Fruit fly (Drosophila melanogaster) whole organism, embryonic: Measurements from ENCODE around the gene CG6749.

Experiments
- Adf1 ChIP-seq: fragments of 200-800 bp; sonication (Bioruptor generic); IDR thresholded peaks from 2 replicates; pipeline ENCODE4 v1.3.6; 2022; ENCODE audit warnings: missing biosample characterization, missing genetic modification characterization
- Bgb ChIP-seq: fragments of 200-800 bp; sonication (Bioruptor generic); IDR thresholded peaks from 2 replicates; pipeline ENCODE4 v1.3.6; 2022; ENCODE audit warnings: missing biosample characterization, missing genetic modification characterization; ENCODE audit not compliant: partially characterized antibody
- CG11456 ChIP-seq: fragments of 200-800 bp; sonication (Bioruptor generic); IDR thresholded peaks from 3 replicates; pipeline ENCODE4 v1.3.6; 2022; ENCODE audit warnings: missing biosample characterization, missing genetic modification characterization
- CG12299 ChIP-seq: fragments of 200-800 bp; sonication (Bioruptor generic); optimal IDR thresholded peaks from 2 replicates; lab custom pipeline; 2018; ENCODE audit warnings: missing biosample characterization, mild to moderate bottlenecking, missing genetic modification characterization
- CG12769 ChIP-seq: fragments of 200-800 bp; sonication (Bioruptor generic); optimal IDR thresholded peaks from 2 replicates; lab custom pipeline; 2019; ENCODE audit warnings: missing biosample characterization, mild to moderate bottlenecking, missing genetic modification characterization, moderate library complexity
- CG12942 ChIP-seq: fragments of 200-800 bp; sonication (Bioruptor generic); optimal IDR thresholded peaks from 3 replicates; lab custom pipeline; 2016; ENCODE audit warnings: missing biosample characterization, missing genetic modification characterization
- CG14441 ChIP-seq: fragments of 200-800 bp; sonication (Bioruptor generic); IDR thresholded peaks from 2 replicates; pipeline ENCODE4 v1.3.6; 2022; ENCODE audit warnings: missing biosample characterization, missing genetic modification characterization
- CG15011 ChIP-seq: fragments of 200-800 bp; sonication (Bioruptor generic); optimal IDR thresholded peaks from 3 replicates; lab custom pipeline; 2018; ENCODE audit warnings: missing biosample characterization, mild to moderate bottlenecking, missing genetic modification characterization
- CG15073 ChIP-seq: fragments of 200-800 bp; sonication (Bioruptor generic); optimal IDR thresholded peaks from 2 replicates; lab custom pipeline; 2016; ENCODE audit warnings: missing biosample characterization, missing genetic modification characterization
- CG15601 ChIP-seq: fragments of 200-800 bp; sonication (Bioruptor generic); optimal IDR thresholded peaks from 3 replicates; lab custom pipeline; 2019; ENCODE audit warnings: missing biosample characterization, mild to moderate bottlenecking, missing genetic modification characterization, moderate library complexity
- CG16813 ChIP-seq: fragments of 200-800 bp; sonication (Bioruptor generic); IDR thresholded peaks from 3 replicates; pipeline ENCODE4 v1.3.6; 2022; ENCODE audit warnings: missing biosample characterization, missing genetic modification characterization; ENCODE audit not compliant: partially characterized antibody
- CG17568 ChIP-seq: fragments of 200-800 bp; sonication (Bioruptor generic); optimal IDR thresholded peaks from 2 replicates; lab custom pipeline; 2018; ENCODE audit warnings: missing biosample characterization, mild to moderate bottlenecking, missing genetic modification characterization, moderate library complexity
- CG17912 ChIP-seq: fragments of 200-800 bp; sonication (Bioruptor generic); optimal IDR thresholded peaks from 2 replicates; lab custom pipeline; 2018; ENCODE audit warnings: missing biosample characterization, mild to moderate bottlenecking, missing genetic modification characterization
- CG18476 ChIP-seq: fragments of 200-800 bp; sonication (Bioruptor generic); optimal IDR thresholded peaks from 2 replicates; lab custom pipeline; 2016; ENCODE audit warnings: missing biosample characterization, mild to moderate bottlenecking, missing genetic modification characterization
- CG4360 ChIP-seq: fragments of 200-800 bp; sonication (Bioruptor generic); IDR thresholded peaks from 2 replicates; pipeline ENCODE4 v1.3.6; 2022; ENCODE audit warnings: missing biosample characterization, missing genetic modification characterization
- CG7745 ChIP-seq: fragments of 200-800 bp; sonication (Bioruptor generic); optimal IDR thresholded peaks from 2 replicates; lab custom pipeline; 2018; ENCODE audit warnings: missing biosample characterization, mild to moderate bottlenecking, missing genetic modification characterization, moderate library complexity
- CG7987 ChIP-seq: fragments of 200-800 bp; sonication (Bioruptor generic); optimal IDR thresholded peaks from 2 replicates; lab custom pipeline; 2018; ENCODE audit warnings: missing biosample characterization, mild to moderate bottlenecking, missing genetic modification characterization, moderate library complexity
- CTCF ChIP-seq: fragments of 200-800 bp; sonication (Bioruptor generic); optimal IDR thresholded peaks from 2 replicates; lab custom pipeline; 2017; ENCODE audit warnings: missing biosample characterization, mild to moderate bottlenecking, missing genetic modification characterization, moderate library complexity
- CrebB ChIP-seq: fragments of 200-800 bp; sonication (Bioruptor generic); optimal IDR thresholded peaks from 3 replicates; lab custom pipeline; 2018; ENCODE audit warnings: missing biosample characterization, mild to moderate bottlenecking, missing genetic modification characterization
- D19B ChIP-seq: fragments of 200-800 bp; sonication (Bioruptor generic); optimal IDR thresholded peaks from 2 replicates; lab custom pipeline; 2017; ENCODE audit warnings: missing biosample characterization, mild to moderate bottlenecking, missing genetic modification characterization
- Eip74EF ChIP-seq, 2 experiments: fragments of 200-800 bp in 1 of 2; fragments of >200 bp in 1 of 2; sonication (Bioruptor generic) in 1 of 2; optimal IDR thresholded peaks; 2 replicates each; lab custom pipeline; 2017 to 2019; ENCODE audit warnings: missing biosample characterization in 2 of 2, missing genetic modification characterization in 2 of 2, mild to moderate bottlenecking in 1 of 2, moderate library complexity in 1 of 2
- Hmr ChIP-seq: fragments of 200-800 bp; sonication (Bioruptor generic); optimal IDR thresholded peaks from 3 replicates; lab custom pipeline; 2017; ENCODE audit warnings: mild to moderate bottlenecking, missing biosample characterization, missing genetic modification reagents, missing genetic modification characterization
- Hr78 ChIP-seq, 2 experiments: fragments of 200-800 bp in 1 of 2; fragments of >200 bp in 1 of 2; sonication (Bioruptor generic) in 1 of 2; optimal IDR thresholded peaks; 2 replicates each; lab custom pipeline; 2017 to 2019; ENCODE audit warnings: missing biosample characterization in 2 of 2, missing genetic modification characterization in 2 of 2, mild to moderate bottlenecking in 1 of 2, moderate library complexity in 1 of 2
- Kr ChIP-seq: fragments of 200-800 bp; sonication (Bioruptor generic); optimal IDR thresholded peaks from 2 replicates; lab custom pipeline; 2017; ENCODE audit warnings: missing biosample characterization, mild to moderate bottlenecking, missing genetic modification characterization
- Meics ChIP-seq: fragments of 200-800 bp; sonication (Bioruptor generic); optimal IDR thresholded peaks from 2 replicates; lab custom pipeline; 2017; ENCODE audit warnings: missing biosample characterization, mild to moderate bottlenecking, missing genetic modification characterization
- Nf-YC ChIP-seq: fragments of 200-800 bp; optimal IDR thresholded peaks from 3 replicates; lab custom pipeline; 2019; ENCODE audit warnings: missing biosample characterization, mild to moderate bottlenecking, missing genetic modification characterization, moderate library complexity
- Pdp1 ChIP-seq, 2 experiments: fragments of 200-800 bp; sonication (Bioruptor generic); optimal IDR thresholded peaks; 3 replicates each; lab custom pipeline; 2016; ENCODE audit warnings: missing biosample characterization in 2 of 2, missing genetic modification characterization in 2 of 2, mild to moderate bottlenecking in 1 of 2, moderate library complexity in 1 of 2
- Poxn ChIP-seq: fragments of 200-800 bp; sonication (Bioruptor generic); IDR thresholded peaks from 2 replicates; pipeline ENCODE4 v1.3.6; 2022; ENCODE audit warnings: missing biosample characterization, missing genetic modification characterization
- Ravus ChIP-seq: fragments of 200-800 bp; sonication (Bioruptor generic); IDR thresholded peaks from 2 replicates; pipeline ENCODE4 v1.3.6; 2022; ENCODE audit warnings: missing biosample characterization, missing genetic modification characterization
- Trl ChIP-seq, 3 experiments: fragments of >200 bp in 2 of 3; fragments of 200-800 bp in 1 of 3; sonication (Bioruptor generic) in 1 of 3; optimal IDR thresholded peaks; 2 replicates in 1 of 3; 3 replicates in 2 of 3; lab custom pipeline; 2016 to 2017; ENCODE audit warnings: missing biosample characterization in 1 of 3, missing genetic modification characterization in 1 of 3
- ara ChIP-seq: fragments of 200-800 bp; sonication (Bioruptor generic); IDR thresholded peaks from 2 replicates; pipeline ENCODE4 v1.3.6; 2022; ENCODE audit warnings: missing biosample characterization, missing genetic modification characterization
- bigmax ChIP-seq: fragments of 200-800 bp; sonication (Bioruptor generic); optimal IDR thresholded peaks from 2 replicates; lab custom pipeline; 2018; ENCODE audit warnings: missing biosample characterization, mild to moderate bottlenecking, missing genetic modification characterization
- dati ChIP-seq: fragments of 200-800 bp; sonication (Bioruptor generic); IDR thresholded peaks from 2 replicates; pipeline ENCODE4 v1.3.6; 2022; ENCODE audit warnings: missing biosample characterization, missing genetic modification characterization
- dmrt11E ChIP-seq: fragments of 200-800 bp; sonication (Bioruptor generic); optimal IDR thresholded peaks from 3 replicates; lab custom pipeline; 2018; ENCODE audit warnings: missing biosample characterization, mild to moderate bottlenecking, missing genetic modification characterization, moderate library complexity
- eve ChIP-seq, 2 experiments: fragments of >200 bp; optimal IDR thresholded peaks; 2 replicates each; lab custom pipeline; 2017; ENCODE audit warnings: missing biosample characterization in 2 of 2, missing genetic modification characterization in 2 of 2
- ftz-f1 ChIP-seq: fragments of 200-800 bp; sonication (Bioruptor generic); optimal IDR thresholded peaks from 2 replicates; lab custom pipeline; 2016; ENCODE audit warnings: missing biosample characterization, missing genetic modification characterization
- gce ChIP-seq: fragments of 200-800 bp; sonication (Bioruptor generic); IDR thresholded peaks from 3 replicates; pipeline ENCODE4 v1.3.6; 2022; ENCODE audit warnings: missing biosample characterization, missing genetic modification characterization
- h ChIP-seq: fragments of >200 bp; optimal IDR thresholded peaks from 2 replicates; lab custom pipeline; 2017
- jumu ChIP-seq: fragments of 200-800 bp; sonication (Bioruptor generic); optimal IDR thresholded peaks from 3 replicates; lab custom pipeline; 2016; ENCODE audit warnings: missing biosample characterization, missing genetic modification characterization
- lilli ChIP-seq: fragments of 200-800 bp; sonication (Bioruptor generic); optimal IDR thresholded peaks from 3 replicates; lab custom pipeline; 2016; ENCODE audit warnings: missing biosample characterization, missing genetic modification characterization
- mirr ChIP-seq: fragments of 200-800 bp; sonication (Bioruptor generic); optimal IDR thresholded peaks from 3 replicates; lab custom pipeline; 2018; ENCODE audit warnings: missing biosample characterization, mild to moderate bottlenecking, missing genetic modification characterization
- nom ChIP-seq: fragments of 200-800 bp; sonication (Bioruptor generic); optimal IDR thresholded peaks from 2 replicates; lab custom pipeline; 2017; ENCODE audit warnings: missing biosample characterization, missing genetic modification characterization, mild to moderate bottlenecking, moderate library complexity, missing genetic modification reagents
- salm ChIP-seq: fragments of 200-800 bp; sonication (Bioruptor generic); optimal IDR thresholded peaks from 2 replicates; lab custom pipeline; 2018; ENCODE audit warnings: missing biosample characterization, mild to moderate bottlenecking, missing genetic modification characterization
- slp2 ChIP-seq: fragments of 200-800 bp; sonication (Bioruptor generic); optimal IDR thresholded peaks from 2 replicates; lab custom pipeline; 2016; ENCODE audit warnings: missing biosample characterization, missing genetic modification characterization
- sr ChIP-seq: fragments of 200-800 bp; sonication (Bioruptor generic); IDR thresholded peaks from 3 replicates; pipeline ENCODE4 v1.3.6; 2022; ENCODE audit warnings: missing biosample characterization, missing genetic modification characterization
- tna ChIP-seq: fragments of 200-800 bp; sonication (Bioruptor generic); IDR thresholded peaks from 2 replicates; pipeline ENCODE4 v1.3.6; 2022; ENCODE audit warnings: missing biosample characterization, missing genetic modification characterization; ENCODE audit not compliant: partially characterized antibody
- toy ChIP-seq: fragments of 200-800 bp; sonication (Bioruptor generic); IDR thresholded peaks from 2 replicates; pipeline ENCODE4 v1.3.6; 2022; ENCODE audit warnings: missing biosample characterization, missing genetic modification characterization
- unpg ChIP-seq: fragments of 200-800 bp; sonication (Bioruptor generic); optimal IDR thresholded peaks from 3 replicates; lab custom pipeline; 2018; ENCODE audit warnings: missing biosample characterization, mild to moderate bottlenecking, missing genetic modification characterization, moderate library complexity
- z ChIP-seq: fragments of 200-800 bp; sonication (Bioruptor generic); IDR thresholded peaks from 3 replicates; pipeline ENCODE4 v1.3.6; 2022; ENCODE audit warnings: missing biosample characterization, missing genetic modification characterization

Gene CG6749

dm6 chr3L:9692234-9692891 lies 41.2 kb downstream of the CG6749 start:
- TF ChIP-seq CG17568: peak; percentile 45
- TF ChIP-seq Ravus (GFP tag; lab: Robert Waterston, UW): no peak
- no peak for TF ChIP-seq CG12942 (GFP tag; lab: Kevin White, UChicago)
- TF ChIP-seq Pdp1 (GFP tag; optimal IDR thresholded peaks at IDR 0.05; lab: Kevin White, UChicago): peak in 1 of 2 experiments; percentile 23
- peak; percentile 10 for TF ChIP-seq bigmax (GFP tag; lab: Kevin White, UChicago)
- peak; percentile 27; the same call in 1 of the 2 replicates for TF ChIP-seq tna (GFP tag; lab: Robert Waterston, UW)
- TF ChIP-seq CG18476 (GFP tag; lab: Kevin White, UChicago): no peak
- peak; percentile 42 for TF ChIP-seq salm (tag; lab: Kevin White, UChicago)
- peak; percentile 31; the same call in 1 of the 2 replicates for TF ChIP-seq CG14441 (GFP tag; lab: Robert Waterston, UW)
- no peak for TF ChIP-seq jumu (GFP tag; lab: Kevin White, UChicago)
- no peak for TF ChIP-seq gce (GFP tag; lab: Robert Waterston, UW)
- peak; percentile 20 for TF ChIP-seq nom (GFP tag; lab: Kevin White, UChicago)
- TF ChIP-seq CG15073: no peak
- no peak for TF ChIP-seq ftz-f1 (GFP tag; lab: Kevin White, UChicago)
- TF ChIP-seq CG16813 (GFP tag; lab: Robert Waterston, UW): no peak
- TF ChIP-seq Hr78 (GFP tag; optimal IDR thresholded peaks at IDR 0.05; lab: Kevin White, UChicago): peak in 1 of 2 experiments; percentile 82
- no peak for TF ChIP-seq CG15011 (GFP tag; lab: Kevin White, UChicago)
- no peak for TF ChIP-seq slp2
- TF ChIP-seq Hmr: no peak
- peak; percentile 48 for TF ChIP-seq CG12769
- no peak for TF ChIP-seq h (lab: Kevin White, UChicago)
- no peak for TF ChIP-seq Meics (GFP tag; lab: Kevin White, UChicago)
- no peak for TF ChIP-seq dmrt11E (tag; lab: Kevin White, UChicago)
- TF ChIP-seq CTCF (GFP tag; lab: Kevin White, UChicago): no peak
- TF ChIP-seq CG17912: peak; percentile 11
- TF ChIP-seq eve (GFP tag; optimal IDR thresholded peaks at IDR 0.05; lab: Kevin White, UChicago): peak in 1 of 2 experiments; percentile 83
- peak; percentile 25; the same call in 1 of the 2 replicates for TF ChIP-seq Bgb (GFP tag; lab: Robert Waterston, UW)
- TF ChIP-seq lilli (GFP tag; lab: Kevin White, UChicago): no peak
- TF ChIP-seq toy (GFP tag; lab: Robert Waterston, UW): no peak
- peak; percentile 14 for TF ChIP-seq CrebB
- TF ChIP-seq CG7987: peak; percentile 0
- TF ChIP-seq mirr (GFP tag; lab: Kevin White, UChicago): peak; percentile 57
- TF ChIP-seq sr (GFP tag; lab: Robert Waterston, UW): peak; percentile 96
- no peak for TF ChIP-seq Nf-YC
- no peak for TF ChIP-seq unpg
- TF ChIP-seq CG4360 (GFP tag; lab: Robert Waterston, UW): peak; percentile 98
- no peak for TF ChIP-seq CG7745 (tag; lab: Kevin White, UChicago)
- 0 out of 3 replicates have a peak, but pooled peaks have one; percentile 33 for TF ChIP-seq z
- TF ChIP-seq Kr (GFP tag; lab: Kevin White, UChicago): no peak
- no peak for TF ChIP-seq CG15601 (tag; lab: Kevin White, UChicago)
- no peak for TF ChIP-seq D19B
- peak; percentile 40 for TF ChIP-seq CG12299
- TF ChIP-seq Eip74EF (GFP tag; optimal IDR thresholded peaks at IDR 0.05; lab: Kevin White, UChicago): no peak
- TF ChIP-seq Poxn: no peak
- 0 out of 2 replicates have a peak, but pooled peaks have one; percentile 19 for TF ChIP-seq ara (GFP tag; lab: Robert Waterston, UW)
- peak; percentile 95 for TF ChIP-seq Adf1 (GFP tag; lab: Robert Waterston, UW)
- peak; percentile 98 to 100 for TF ChIP-seq Trl (optimal IDR thresholded peaks at IDR 0.05; lab: Kevin White, UChicago)
- TF ChIP-seq Trl (GFP tag; optimal IDR thresholded peaks at IDR 0.05; lab: Kevin White, UChicago): no peak
- TF ChIP-seq dati (GFP tag; lab: Robert Waterston, UW): no peak
- no peak for TF ChIP-seq CG11456
